Fruit fly (Drosophila melanogaster) whole organism, prepupa: ENCODE results near the gene MRG15.

Experiments used
- CG34406 ChIP-seq: fragments of 200-800 bp; sonication (Bioruptor generic); optimal IDR thresholded peaks from 3 replicates; lab custom pipeline; 2016; ENCODE audit warnings: missing biosample characterization, missing genetic modification characterization
- CG6808 ChIP-seq: fragments of 200-800 bp; sonication (Bioruptor generic); optimal IDR thresholded peaks from 3 replicates; lab custom pipeline; 2017; ENCODE audit warnings: missing biosample characterization, missing genetic modification characterization, mild to moderate bottlenecking, moderate library complexity, missing genetic modification reagents
- CG8119 ChIP-seq: fragments of 200-800 bp; sonication (Bioruptor generic); IDR thresholded peaks from 3 replicates; pipeline ENCODE4 v1.3.6; 2022; ENCODE audit warnings: missing biosample characterization, missing genetic modification characterization
- CG8632 ChIP-seq: fragments of 200-800 bp; sonication (Bioruptor generic); optimal IDR thresholded peaks from 3 replicates; lab custom pipeline; 2016; ENCODE audit warnings: missing biosample characterization, missing genetic modification characterization
- Eip75B ChIP-seq: fragments of 200-800 bp; sonication (Bioruptor generic); optimal IDR thresholded peaks from 3 replicates; lab custom pipeline; 2016; ENCODE audit warnings: missing biosample characterization, missing genetic modification characterization
- Eip78C ChIP-seq: fragments of 200-800 bp; sonication (Bioruptor generic); peaks from one replicate; lab custom pipeline; 2016; ENCODE audit warnings: missing biosample characterization, missing genetic modification characterization
- Hr39 ChIP-seq: fragments of 200-800 bp; sonication (Bioruptor generic); optimal IDR thresholded peaks from 2 replicates; lab custom pipeline; 2016; ENCODE audit warnings: missing biosample characterization, missing genetic modification characterization
- OdsH ChIP-seq: fragments of 200-800 bp; sonication (Bioruptor generic); optimal IDR thresholded peaks from 3 replicates; lab custom pipeline; 2016; ENCODE audit warnings: missing biosample characterization, missing genetic modification characterization
- dac ChIP-seq: fragments of 200-800 bp; sonication (Bioruptor generic); optimal IDR thresholded peaks from 2 replicates; lab custom pipeline; 2017; ENCODE audit warnings: missing biosample characterization, mild to moderate bottlenecking, missing genetic modification characterization

dm6 chr3R:15275158-15275623 is 2.7 kb downstream of the MRG15 start, which contains the start of the genes Cp190 and CG4338:
- TF ChIP-seq CG6808 (GFP tag; lab: Kevin White, UChicago) (peak; percentile 98), Eip78C (peak; percentile 99), CG8119 (peak; percentile 98), dac (GFP tag; lab: Kevin White, UChicago) (peak; percentile 89), CG8632 (GFP tag; lab: Kevin White, UChicago) (peak; percentile 97), Eip75B (GFP tag; lab: Kevin White, UChicago) (peak; percentile 96), CG34406 (GFP tag; lab: Kevin White, UChicago) (peak; percentile 97), Hr39 (GFP tag; lab: Kevin White, UChicago) (peak; percentile 93), OdsH (GFP tag; lab: Kevin White, UChicago) (peak; percentile 98)
